Worm (Caenorhabditis elegans) whole organism, L4 larva: Measurements from ENCODE around the gene Y37E11B.5.

Source experiments
- F10B5.3 ChIP-seq: sonication (generic microtip); optimal IDR thresholded peaks from 2 replicates; lab custom pipeline; 2016; ENCODE audit warnings: mild to moderate bottlenecking, missing genetic modification characterization, missing compliant biosample characterization
- F49E8.2 ChIP-seq: sonication (generic microtip); optimal IDR thresholded peaks from 2 replicates; lab custom pipeline; 2016; ENCODE audit warnings: missing compliant biosample characterization, mild to moderate bottlenecking, missing genetic modification characterization, borderline replicate concordance
- ZK546.5 ChIP-seq, 2 experiments: sonication (generic microtip); optimal IDR thresholded peaks; 2 replicates each; lab custom pipeline; 2017; ENCODE audit warnings: missing biosample characterization in 2 of 2, missing genetic modification characterization in 2 of 2
- ceh-28 ChIP-seq: fragments of 150-350 bp; optimal IDR thresholded peaks from 2 replicates; lab custom pipeline; 2014; ENCODE audit warnings: missing biosample characterization, missing genetic modification reagents, missing genetic modification characterization
- dmd-6 ChIP-seq: fragments of 200-800 bp; sonication (Bioruptor generic); IDR thresholded peaks from 2 replicates; pipeline ENCODE4 v1.3.6; 2022; ENCODE audit warnings: missing genetic modification reagents, missing genetic modification characterization, missing compliant biosample characterization
- pqm-1 ChIP-seq: sonication (generic microtip); optimal IDR thresholded peaks from 2 replicates; lab custom pipeline; 2017; ENCODE audit warnings: missing biosample characterization, missing genetic modification characterization
- zip-11 ChIP-seq: fragments of 200-800 bp; sonication (Bioruptor generic); IDR thresholded peaks from 2 replicates; pipeline ENCODE4 v1.3.6; 2022; ENCODE audit warnings: missing genetic modification characterization, missing compliant biosample characterization

- TF ChIP-seq F10B5.3 (tag; lab: Kevin White, UChicago) (no peak), ZK546.5 (tag; optimal IDR thresholded peaks at IDR 0.05; lab: Kevin White, UChicago) (no peak), zip-11 (GFP tag; lab: Robert Waterston, UW) (no peak), ceh-28 (tag; lab: Kevin White, UChicago) (no peak), dmd-6 (GFP tag; lab: Robert Waterston, UW) (peak; percentile 93), F49E8.2 (tag; lab: Kevin White, UChicago) (no peak), pqm-1 (tag; lab: Kevin White, UChicago) (peak; percentile 64)
Measured at ce11 chrIV:3613022-3613605, 14.8 kb upstream of the Y37E11B.5 start, which contains the start of gene ltah-1.2.
